Fruit fly (Drosophila melanogaster) whole organism, embryonic: ENCODE results near the gene CG12115.
A peak's percentile ranks its signal among the peaks of the same experiment; 100 is the strongest.

Experiments used
- B-H1 ChIP-seq: fragments of 200-800 bp; sonication (Bioruptor generic); IDR thresholded peaks from 3 replicates; pipeline ENCODE4 v1.3.6; 2022; ENCODE audit warnings: missing biosample characterization, missing genetic modification characterization
- Bteb2 ChIP-seq: fragments of 200-800 bp; sonication (Bioruptor generic); optimal IDR thresholded peaks from 2 replicates; lab custom pipeline; 2016; ENCODE audit warnings: missing biosample characterization, missing genetic modification characterization
- CG10565 ChIP-seq: fragments of 200-800 bp; sonication (Bioruptor generic); optimal IDR thresholded peaks from 3 replicates; lab custom pipeline; 2016; ENCODE audit warnings: missing biosample characterization, mild to moderate bottlenecking, missing genetic modification characterization
- CG11695 ChIP-seq: fragments of 200-800 bp; sonication (Bioruptor generic); IDR thresholded peaks from 3 replicates; pipeline ENCODE4 v1.3.6; 2022; ENCODE audit warnings: missing biosample characterization, missing genetic modification characterization
- CG12155 ChIP-seq: fragments of 200-800 bp; sonication (Bioruptor generic); optimal IDR thresholded peaks from 3 replicates; lab custom pipeline; 2016; ENCODE audit warnings: missing biosample characterization, missing genetic modification characterization
- CG14441 ChIP-seq: fragments of 200-800 bp; sonication (Bioruptor generic); IDR thresholded peaks from 2 replicates; pipeline ENCODE4 v1.3.6; 2022; ENCODE audit warnings: missing biosample characterization, missing genetic modification characterization
- CG14667 ChIP-seq: fragments of 200-800 bp; sonication (Bioruptor generic); IDR thresholded peaks from 2 replicates; pipeline ENCODE4 v1.3.6; 2022; ENCODE audit warnings: missing biosample characterization, missing genetic modification characterization
- CG15514 ChIP-seq: fragments of 200-800 bp; sonication (Bioruptor generic); optimal IDR thresholded peaks from 3 replicates; lab custom pipeline; 2017; ENCODE audit warnings: missing biosample characterization, missing genetic modification characterization, mild to moderate bottlenecking, moderate library complexity, missing genetic modification reagents
- CG17912 ChIP-seq: fragments of 200-800 bp; sonication (Bioruptor generic); optimal IDR thresholded peaks from 2 replicates; lab custom pipeline; 2018; ENCODE audit warnings: missing biosample characterization, mild to moderate bottlenecking, missing genetic modification characterization
- CG18619 ChIP-seq: fragments of 200-800 bp; sonication (Bioruptor generic); optimal IDR thresholded peaks from 3 replicates; lab custom pipeline; 2017; ENCODE audit warnings: missing biosample characterization, mild to moderate bottlenecking, missing genetic modification characterization
- CG2678 ChIP-seq: fragments of 200-800 bp; sonication (Bioruptor generic); optimal IDR thresholded peaks from 3 replicates; lab custom pipeline; 2019; ENCODE audit warnings: missing biosample characterization, mild to moderate bottlenecking, missing genetic modification characterization, moderate library complexity
- CG2875 ChIP-seq: fragments of 200-800 bp; sonication (Bioruptor generic); optimal IDR thresholded peaks from 2 replicates; lab custom pipeline; 2017; ENCODE audit warnings: missing biosample characterization, mild to moderate bottlenecking, missing genetic modification characterization, missing genetic modification reagents
- CG33557 ChIP-seq: fragments of 200-800 bp; sonication (Bioruptor generic); optimal IDR thresholded peaks from 2 replicates; lab custom pipeline; 2019; ENCODE audit warnings: missing biosample characterization, mild to moderate bottlenecking, missing genetic modification characterization, moderate library complexity
- CG4617 ChIP-seq: fragments of 200-800 bp; sonication (Bioruptor generic); optimal IDR thresholded peaks from 3 replicates; lab custom pipeline; 2016; ENCODE audit warnings: missing biosample characterization, missing genetic modification characterization, borderline replicate concordance
- CG6689 ChIP-seq: fragments of 200-800 bp; sonication (Bioruptor generic); IDR thresholded peaks from 2 replicates; pipeline ENCODE4 v1.3.6; 2022; ENCODE audit warnings: missing biosample characterization, missing genetic modification characterization
- CG6765 ChIP-seq: fragments of 200-800 bp; sonication (Bioruptor generic); optimal IDR thresholded peaks from 3 replicates; lab custom pipeline; 2017; ENCODE audit warnings: missing biosample characterization, mild to moderate bottlenecking, missing genetic modification characterization
- CG7372 ChIP-seq: fragments of 200-800 bp; sonication (Bioruptor generic); IDR thresholded peaks from 2 replicates; pipeline ENCODE4 v1.3.6; 2022; ENCODE audit warnings: missing biosample characterization, missing genetic modification characterization
- CG9215 ChIP-seq: fragments of 200-800 bp; sonication (Bioruptor generic); IDR thresholded peaks from 2 replicates; pipeline ENCODE4 v1.3.6; 2022; ENCODE audit warnings: missing biosample characterization, missing genetic modification characterization
- CG9876 ChIP-seq: fragments of 200-800 bp; sonication (Bioruptor generic); optimal IDR thresholded peaks from 2 replicates; lab custom pipeline; 2016; ENCODE audit warnings: missing biosample characterization, missing genetic modification characterization
- CrebB ChIP-seq: fragments of 200-800 bp; sonication (Bioruptor generic); optimal IDR thresholded peaks from 3 replicates; lab custom pipeline; 2018; ENCODE audit warnings: missing biosample characterization, mild to moderate bottlenecking, missing genetic modification characterization
- Drgx ChIP-seq: fragments of 200-800 bp; sonication (Bioruptor generic); IDR thresholded peaks from 2 replicates; pipeline ENCODE4 v1.3.6; 2022; ENCODE audit warnings: missing biosample characterization, missing genetic modification characterization
- GATAe ChIP-seq: fragments of 200-800 bp; sonication (Bioruptor generic); conservative IDR thresholded peaks from 2 replicates; pipeline ENCODE4 v1.3.6; 2022; ENCODE audit warnings: missing biosample characterization, missing genetic modification characterization
- Hmx ChIP-seq: fragments of 200-800 bp; sonication (Bioruptor generic); optimal IDR thresholded peaks from 2 replicates; lab custom pipeline; 2016; ENCODE audit warnings: missing biosample characterization, missing genetic modification characterization
- Kr ChIP-seq: fragments of 200-800 bp; sonication (Bioruptor generic); optimal IDR thresholded peaks from 2 replicates; lab custom pipeline; 2017; ENCODE audit warnings: missing biosample characterization, mild to moderate bottlenecking, missing genetic modification characterization
- Lim3 ChIP-seq: fragments of 200-800 bp; sonication (Bioruptor generic); IDR thresholded peaks from 2 replicates; pipeline ENCODE4 v1.3.6; 2022; ENCODE audit warnings: missing biosample characterization, missing genetic modification characterization
- MBD-R2 ChIP-seq: fragments of 200-800 bp; sonication (Bioruptor generic); IDR thresholded peaks from 2 replicates; pipeline ENCODE4 v1.3.6; 2022; ENCODE audit warnings: missing biosample characterization, missing genetic modification characterization
- Max ChIP-seq: fragments of 200-800 bp; sonication (Bioruptor generic); optimal IDR thresholded peaks from 2 replicates; lab custom pipeline; 2016; ENCODE audit warnings: missing biosample characterization, mild to moderate bottlenecking, missing genetic modification characterization
- Neu2 ChIP-seq: fragments of 200-800 bp; sonication (Bioruptor generic); optimal IDR thresholded peaks from 3 replicates; lab custom pipeline; 2016; ENCODE audit warnings: missing biosample characterization, missing genetic modification characterization, borderline replicate concordance
- Nf-YA ChIP-seq: fragments of 200-800 bp; sonication (Bioruptor generic); IDR thresholded peaks from 2 replicates; pipeline ENCODE4 v1.3.6; 2022; ENCODE audit warnings: missing biosample characterization, missing genetic modification characterization
- Rx ChIP-seq: fragments of 200-800 bp; sonication (Bioruptor generic); IDR thresholded peaks from 2 replicates; pipeline ENCODE4 v1.3.6; 2022; ENCODE audit warnings: missing biosample characterization, missing genetic modification characterization
- Trl ChIP-seq, 3 experiments: fragments of >200 bp in 2 of 3; fragments of 200-800 bp in 1 of 3; sonication (Bioruptor generic) in 1 of 3; optimal IDR thresholded peaks; 2 replicates in 1 of 3; 3 replicates in 2 of 3; lab custom pipeline; 2016 to 2017; ENCODE audit warnings: missing biosample characterization in 1 of 3, missing genetic modification characterization in 1 of 3
- abd-A ChIP-seq: fragments of 200-800 bp; sonication (Bioruptor generic); optimal IDR thresholded peaks from 3 replicates; lab custom pipeline; 2019; ENCODE audit warnings: missing biosample characterization, mild to moderate bottlenecking, missing genetic modification characterization, moderate library complexity
- cad ChIP-seq: fragments of >200 bp; optimal IDR thresholded peaks from 2 replicates; lab custom pipeline; 2017; ENCODE audit warnings: missing biosample characterization, missing genetic modification characterization
- cg ChIP-seq: fragments of 200-800 bp; sonication (Bioruptor generic); optimal IDR thresholded peaks from 3 replicates; lab custom pipeline; 2019; ENCODE audit warnings: missing biosample characterization, mild to moderate bottlenecking, missing genetic modification characterization, moderate library complexity
- dimm ChIP-seq: fragments of 200-800 bp; sonication (Bioruptor generic); IDR thresholded peaks from 2 replicates; pipeline ENCODE4 v1.3.6; 2022; ENCODE audit warnings: missing biosample characterization, missing genetic modification characterization
- eyg ChIP-seq: fragments of 200-800 bp; sonication (Bioruptor generic); optimal IDR thresholded peaks from 3 replicates; lab custom pipeline; 2016; ENCODE audit warnings: missing biosample characterization, missing genetic modification characterization
- hbn ChIP-seq: fragments of 200-800 bp; sonication (Bioruptor generic); IDR thresholded peaks from 2 replicates; pipeline ENCODE4 v1.3.6; 2022; ENCODE audit warnings: missing biosample characterization, missing genetic modification characterization; ENCODE audit not compliant: partially characterized antibody
- hth ChIP-seq: fragments of >200 bp; optimal IDR thresholded peaks from 2 replicates; lab custom pipeline; 2017; ENCODE audit warnings: inconsistent platforms
- ind ChIP-seq: fragments of 200-800 bp; sonication (Bioruptor generic); optimal IDR thresholded peaks from 3 replicates; lab custom pipeline; 2016; ENCODE audit warnings: missing biosample characterization, missing genetic modification characterization
- insv ChIP-seq, 2 experiments: fragments of 200-800 bp; sonication (Bioruptor generic); optimal IDR thresholded peaks; 3 replicates each; lab custom pipeline; 2016 to 2018; ENCODE audit warnings: missing biosample characterization in 2 of 2, missing genetic modification characterization in 2 of 2
- inv ChIP-seq: fragments of 200-800 bp; sonication (Bioruptor generic); IDR thresholded peaks from 2 replicates; pipeline ENCODE4 v1.3.6; 2022; ENCODE audit warnings: missing biosample characterization, missing genetic modification characterization; ENCODE audit not compliant: partially characterized antibody
- lbe ChIP-seq: fragments of 200-800 bp; sonication (Bioruptor generic); optimal IDR thresholded peaks from 2 replicates; lab custom pipeline; 2016; ENCODE audit warnings: missing biosample characterization, mild to moderate bottlenecking, missing genetic modification characterization
- pan ChIP-seq, 4 experiments: fragments of >200 bp in 3 of 4; fragments of 200-800 bp in 1 of 4; sonication (Bioruptor generic) in 1 of 4; optimal IDR thresholded peaks in 3 of 4; IDR thresholded peaks in 1 of 4; 2 replicates each; pipeline versions ENCODE4 v1.3.6 to Lab custom; 2017 to 2022; ENCODE audit warnings: missing biosample characterization in 2 of 4, missing genetic modification characterization in 2 of 4, mixed read lengths in 1 of 4
- pfk ChIP-seq: fragments of 200-800 bp; sonication (Bioruptor generic); optimal IDR thresholded peaks from 2 replicates; lab custom pipeline; 2018; ENCODE audit warnings: missing biosample characterization, mild to moderate bottlenecking, missing genetic modification characterization, moderate library complexity
- schlank ChIP-seq: fragments of 200-800 bp; sonication (Bioruptor generic); optimal IDR thresholded peaks from 2 replicates; lab custom pipeline; 2018; ENCODE audit warnings: missing biosample characterization, mild to moderate bottlenecking, missing genetic modification characterization
- sob ChIP-seq: fragments of 200-800 bp; sonication (Bioruptor generic); IDR thresholded peaks from 2 replicates; pipeline ENCODE4 v1.3.6; 2022; ENCODE audit warnings: missing biosample characterization, missing genetic modification characterization
- trem ChIP-seq: fragments of 200-800 bp; optimal IDR thresholded peaks from 3 replicates; lab custom pipeline; 2019; ENCODE audit warnings: missing biosample characterization, mild to moderate bottlenecking, missing genetic modification characterization, moderate library complexity
- tup ChIP-seq: fragments of 200-800 bp; sonication (Bioruptor generic); optimal IDR thresholded peaks from 2 replicates; lab custom pipeline; 2016; ENCODE audit warnings: missing biosample characterization, mild to moderate bottlenecking, missing genetic modification characterization, moderate library complexity
- yki ChIP-seq: fragments of >200 bp; optimal IDR thresholded peaks from 3 replicates; lab custom pipeline; 2018

The CG12115 gene

dm6 chrX:9201866-9202681 is 11.7 kb upstream of the CG12115 start (continued):
- TF ChIP-seq CG9215 = peak; percentile 81
- TF ChIP-seq Bteb2 = no peak
- peak; percentile 38 for TF ChIP-seq CrebB (tag; lab: Kevin White, UChicago)
- TF ChIP-seq GATAe (GFP tag; lab: Robert Waterston, UW) = peak; percentile 57; the same call in 1 of the 2 replicates
- TF ChIP-seq CG14667 = peak; percentile 55
- TF ChIP-seq B-H1 (GFP tag; lab: Robert Waterston, UW) = peak; percentile 49
- TF ChIP-seq Drgx (GFP tag; lab: Robert Waterston, UW) = peak; percentile 83
- no peak for TF ChIP-seq Hmx (GFP tag; lab: Kevin White, UChicago)
- no peak for TF ChIP-seq hth (lab: Kevin White, UChicago)
- peak; percentile 58 for TF ChIP-seq CG11695
- no peak for TF ChIP-seq CG2875
- peak; percentile 88 for TF ChIP-seq CG2678 (tag; lab: Kevin White, UChicago)
- TF ChIP-seq CG6689 (GFP tag; lab: Robert Waterston, UW) = peak; percentile 92
- TF ChIP-seq tup (GFP tag; lab: Kevin White, UChicago) = no peak
- no peak for TF ChIP-seq Neu2 (GFP tag; lab: Kevin White, UChicago)
- peak; percentile 51 for TF ChIP-seq ind (GFP tag; lab: Kevin White, UChicago)
- TF ChIP-seq Kr (GFP tag; lab: Kevin White, UChicago) = no peak
- TF ChIP-seq CG33557 (GFP tag; lab: Kevin White, UChicago) = no peak
- TF ChIP-seq pan (optimal IDR thresholded peaks at IDR 0.05; lab: Kevin White, UChicago) = no peak
- TF ChIP-seq pan (GFP tag; optimal IDR thresholded peaks at IDR 0.05 in 1 of 2, IDR thresholded peaks at IDR 0.05 in 1 of 2) = peak in 1 of 2 experiments; percentile 78
- TF ChIP-seq pfk (GFP tag; lab: Kevin White, UChicago) = no peak
- TF ChIP-seq sob = peak; percentile 84
- peak; percentile 19 for TF ChIP-seq CG12155 (GFP tag; lab: Kevin White, UChicago)
- no peak for TF ChIP-seq cad (GFP tag; lab: Kevin White, UChicago)
- no peak for TF ChIP-seq eyg (GFP tag; lab: Kevin White, UChicago)
- TF ChIP-seq cg (GFP tag; lab: Kevin White, UChicago) = no peak
- TF ChIP-seq Max (GFP tag; lab: Kevin White, UChicago) = no peak
- TF ChIP-seq inv = no peak
- TF ChIP-seq CG15514 = peak; percentile 87
- no peak for TF ChIP-seq CG17912 (GFP tag; lab: Kevin White, UChicago)
- TF ChIP-seq lbe (GFP tag; lab: Kevin White, UChicago) = no peak
- TF ChIP-seq Trl (optimal IDR thresholded peaks at IDR 0.05; lab: Kevin White, UChicago) = peak in 1 of 2 experiments; percentile 9
- TF ChIP-seq Trl (GFP tag; optimal IDR thresholded peaks at IDR 0.05; lab: Kevin White, UChicago) = no peak
- TF ChIP-seq trem (tag; lab: Kevin White, UChicago) = peak; percentile 24
- TF ChIP-seq dimm = peak; percentile 56; the same call in 1 of the 2 replicates
- no peak for TF ChIP-seq CG10565 (GFP tag; lab: Kevin White, UChicago)
- TF ChIP-seq Rx (GFP tag; lab: Robert Waterston, UW) = peak; percentile 63
- TF ChIP-seq Lim3 (GFP tag; lab: Robert Waterston, UW) = no peak
- no peak for TF ChIP-seq yki (lab: Kevin White, UChicago)
- peak; percentile 78 for TF ChIP-seq schlank (tag; lab: Kevin White, UChicago)
- TF ChIP-seq CG14441 (GFP tag; lab: Robert Waterston, UW) = peak; percentile 86
- peak; percentile 71 for TF ChIP-seq CG18619 (GFP tag; lab: Kevin White, UChicago)
- TF ChIP-seq CG4617 (GFP tag; lab: Kevin White, UChicago) = no peak
- TF ChIP-seq abd-A (tag; lab: Kevin White, UChicago) = no peak
- peak; percentile 65; the same call in 1 of the 2 replicates for TF ChIP-seq MBD-R2 (GFP tag; lab: Robert Waterston, UW)
- peak; percentile 85 for TF ChIP-seq CG7372 (GFP tag; lab: Robert Waterston, UW)
- peak in 1 of 2 experiments; percentile 15 for TF ChIP-seq insv (GFP tag; optimal IDR thresholded peaks at IDR 0.05; lab: Kevin White, UChicago)
- TF ChIP-seq CG9876 = no peak
- TF ChIP-seq hbn (GFP tag; lab: Robert Waterston, UW) = no peak
- TF ChIP-seq CG6765 = peak; percentile 78
- TF ChIP-seq Nf-YA (GFP tag; lab: Robert Waterston, UW) = peak; percentile 47; the same call in 1 of the 2 replicates
